Worm (Caenorhabditis elegans): Measurements from ENCODE around the gene grl-30.
"Not testable (repeated sequence)": the region's sequence is repeated elsewhere in the genome, so short reads cannot be mapped to it uniquely, and the experiment has no call there.

Gene grl-30

DNA sequence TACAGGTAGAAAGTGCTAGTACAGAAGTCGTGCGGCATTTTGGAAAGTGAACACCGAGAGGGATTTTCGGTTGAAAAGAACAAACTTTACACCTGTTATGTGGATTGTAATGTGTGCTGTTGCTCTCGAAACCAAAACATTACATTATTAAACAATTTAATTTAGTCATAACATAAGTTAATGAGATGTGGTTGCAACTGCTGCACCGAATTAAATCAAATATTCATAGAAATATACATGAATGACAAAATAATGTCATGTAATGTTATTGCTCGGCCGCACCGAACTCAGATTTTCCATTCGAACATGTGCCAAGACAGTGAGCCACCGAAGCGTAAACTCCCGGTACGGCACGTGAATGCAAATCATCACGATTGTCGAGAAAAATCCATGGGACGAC is 38.9 kb downstream of the grl-30 start, which contains the start of gene srh-213:
Gene srh-213, minus strand, starts transcription at position 101 of the 400 bp plus-strand sequence.
- TF ChIP-seq T22C8.4 (GFP tag; IDR thresholded peaks at IDR 0.05) = no peak

DNA sequence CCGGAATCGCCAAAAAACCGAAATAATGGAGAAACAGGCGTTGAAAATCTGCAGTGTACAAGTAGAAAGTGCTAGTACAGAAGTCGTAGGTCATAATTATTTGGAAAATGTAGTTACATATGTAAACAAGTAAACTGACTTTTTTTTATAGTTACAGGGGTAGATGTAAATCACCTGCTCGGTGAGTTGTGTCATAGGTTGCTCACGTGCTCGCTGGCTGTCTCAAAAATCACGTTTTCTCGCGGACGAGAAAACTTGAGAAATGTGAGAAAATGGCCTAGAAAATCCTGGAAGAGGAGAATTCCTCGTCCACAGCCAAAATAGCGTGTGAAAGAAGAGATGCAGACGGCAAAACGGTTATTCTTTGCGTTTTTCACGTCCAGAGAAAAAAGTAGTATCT is 41.0 kb downstream of the grl-30 start, which contains the start of gene srh-212:
Gene srh-212, minus strand, starts transcription at position 101 of the 400 bp plus-strand sequence.
- TF ChIP-seq T22C8.4 (GFP tag; IDR thresholded peaks at IDR 0.05); med-1 (GFP tag; optimal IDR thresholded peaks at IDR 0.05; ENCODE audit: insufficient read depth); ref-1 (GFP tag; conservative IDR thresholded peaks at IDR 0.05): not testable (repeated sequence)

DNA sequence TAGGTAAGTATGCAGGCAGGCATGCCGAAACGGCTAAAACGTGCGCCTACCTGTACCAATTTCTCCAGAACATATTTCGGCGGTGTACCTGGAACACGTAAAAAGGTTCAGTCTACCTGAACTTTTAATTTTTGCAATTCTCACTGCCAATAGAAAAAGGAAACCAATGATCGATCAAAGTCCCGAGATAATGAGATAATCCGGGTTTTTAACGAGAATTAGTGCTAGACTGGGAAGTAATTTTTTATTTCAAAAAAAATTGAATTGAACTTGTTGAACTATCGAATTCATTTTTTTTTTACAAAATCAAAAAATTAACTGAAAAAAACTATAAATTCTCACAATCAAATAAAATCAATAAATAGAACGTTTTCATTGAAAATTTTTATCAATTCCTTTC is 44.5 kb downstream of the grl-30 start, which contains the start of gene T22F3.7:
Gene T22F3.7, minus strand, starts transcription at position 101 of the 400 bp plus-strand sequence.
- no peak for TF ChIP-seq klf-2 (GFP tag; conservative IDR thresholded peaks at IDR 0.05)
- no peak for TF ChIP-seq T22C8.4 (GFP tag; IDR thresholded peaks at IDR 0.05)
- TF ChIP-seq tab-1 (GFP tag; IDR thresholded peaks at IDR 0.05) = no peak
- no peak for TF ChIP-seq ztf-29 (GFP tag; IDR thresholded peaks at IDR 0.05)
- TF ChIP-seq ref-1 (GFP tag; conservative IDR thresholded peaks at IDR 0.05) = no peak
- no peak for TF ChIP-seq flt-1 (GFP tag; IDR thresholded peaks at IDR 0.05)

DNA sequence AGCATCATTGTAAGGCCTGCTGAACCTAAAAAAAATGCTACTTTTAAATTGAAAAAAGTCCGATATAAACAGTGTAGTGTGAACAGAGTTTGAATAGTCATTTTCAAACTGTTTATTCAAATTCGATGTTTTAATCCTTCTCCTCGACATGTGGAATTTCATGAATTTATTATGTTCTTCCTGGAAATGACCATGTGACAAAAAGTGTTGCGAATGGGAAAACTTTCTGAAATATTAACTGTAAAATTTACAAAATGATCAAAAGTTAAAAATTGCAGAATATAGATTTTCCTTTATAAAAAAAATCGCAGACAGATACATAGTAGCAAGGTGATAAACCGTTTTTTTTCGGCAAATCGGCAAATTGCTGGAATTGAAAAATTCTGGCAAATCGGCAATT is 49.2 kb downstream of the grl-30 start, which contains the start of gene T22F3.8:
Gene T22F3.8, minus strand, starts transcription at position 101 of the 400 bp plus-strand sequence.
- no peak for TF ChIP-seq ztf-29 (GFP tag; IDR thresholded peaks at IDR 0.05)
- no peak for TF ChIP-seq tab-1 (GFP tag; IDR thresholded peaks at IDR 0.05)
- no peak for TF ChIP-seq ztf-23 (GFP tag; IDR thresholded peaks at IDR 0.05)
- TF ChIP-seq med-1 (GFP tag; optimal IDR thresholded peaks at IDR 0.05; ENCODE audit: insufficient read depth) = no peak
- TF ChIP-seq T22C8.4 (GFP tag; IDR thresholded peaks at IDR 0.05) = no peak

DNA sequence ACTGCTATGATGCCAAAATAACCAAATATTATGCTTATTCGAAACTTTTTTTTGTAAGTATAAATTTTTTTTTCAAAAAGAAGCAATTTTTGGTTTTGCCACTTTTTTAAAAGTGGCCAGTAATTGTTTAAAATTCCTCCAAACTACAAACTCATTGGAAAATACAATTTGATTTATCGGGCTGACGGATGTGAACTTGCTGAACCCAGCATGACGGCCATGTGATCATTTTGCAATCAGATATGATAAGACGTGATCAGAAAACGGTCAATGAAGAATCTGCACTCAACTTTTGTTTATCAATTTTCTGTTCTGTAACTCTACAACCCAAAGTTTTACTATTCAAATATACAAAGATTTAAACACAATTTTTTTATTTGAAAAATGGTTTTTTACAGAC is 50.3 kb downstream of the grl-30 start:
- TF ChIP-seq T22C8.4 (GFP tag; IDR thresholded peaks at IDR 0.05) = no peak
- TF ChIP-seq ztf-29 (GFP tag; IDR thresholded peaks at IDR 0.05) = no peak
- no peak for TF ChIP-seq med-1 (GFP tag; optimal IDR thresholded peaks at IDR 0.05; ENCODE audit: insufficient read depth)
- no peak for TF ChIP-seq ref-1 (GFP tag; conservative IDR thresholded peaks at IDR 0.05)
- no peak for TF ChIP-seq ztf-23 (GFP tag; IDR thresholded peaks at IDR 0.05)
- TF ChIP-seq flt-1 (GFP tag; IDR thresholded peaks at IDR 0.05) = no peak
- TF ChIP-seq cog-1 (tag; optimal IDR thresholded peaks at IDR 0.05) = no peak
- no peak for TF ChIP-seq klf-2 (GFP tag; conservative IDR thresholded peaks at IDR 0.05)
- TF ChIP-seq tab-1 (GFP tag; IDR thresholded peaks at IDR 0.05) = no peak

Data from whole organism, midembryonic.